Fruit fly (Drosophila melanogaster) whole organism, embryonic: ENCODE results near the gene CG3651.

Experiments
- CG18619 ChIP-seq: fragments of 200-800 bp; sonication (Bioruptor generic); optimal IDR thresholded peaks from 3 replicates; lab custom pipeline; 2017; ENCODE audit warnings: missing biosample characterization, mild to moderate bottlenecking, missing genetic modification characterization
- CG2199 ChIP-seq: fragments of 200-800 bp; sonication (Bioruptor generic); IDR thresholded peaks from 3 replicates; pipeline ENCODE4 v1.3.6; 2022; ENCODE audit warnings: missing biosample characterization, missing genetic modification characterization
- Hr39 ChIP-seq: fragments of >200 bp; optimal IDR thresholded peaks from 2 replicates; lab custom pipeline; 2017
- Max ChIP-seq: fragments of 200-800 bp; sonication (Bioruptor generic); optimal IDR thresholded peaks from 2 replicates; lab custom pipeline; 2016; ENCODE audit warnings: missing biosample characterization, mild to moderate bottlenecking, missing genetic modification characterization
- Scr ChIP-seq: fragments of 200-800 bp; sonication (Bioruptor generic); IDR thresholded peaks from 2 replicates; pipeline ENCODE4 v1.3.6; 2022; ENCODE audit warnings: missing biosample characterization, missing genetic modification characterization; ENCODE audit not compliant: partially characterized antibody
- fd96Cb ChIP-seq: fragments of 200-800 bp; sonication (Bioruptor generic); optimal IDR thresholded peaks from 2 replicates; lab custom pipeline; 2018; ENCODE audit warnings: missing biosample characterization, mild to moderate bottlenecking, missing genetic modification characterization, moderate library complexity
- gsb ChIP-seq: fragments of 200-800 bp; sonication (Bioruptor generic); IDR thresholded peaks from 2 replicates; pipeline ENCODE4 v1.3.6; 2022; ENCODE audit warnings: missing biosample characterization, missing genetic modification characterization
- nau ChIP-seq: fragments of 200-800 bp; sonication (Bioruptor generic); optimal IDR thresholded peaks from 3 replicates; lab custom pipeline; 2017; ENCODE audit warnings: missing biosample characterization, mild to moderate bottlenecking, missing genetic modification characterization, missing genetic modification reagents
- oc ChIP-seq: fragments of 200-800 bp; sonication (Bioruptor generic); optimal IDR thresholded peaks from 2 replicates; lab custom pipeline; 2018; ENCODE audit warnings: missing biosample characterization, mild to moderate bottlenecking, missing genetic modification characterization, moderate library complexity
- prd ChIP-seq, 3 experiments: fragments of >200 bp in 2 of 3; fragments of 200-800 bp in 1 of 3; sonication (Bioruptor generic) in 1 of 3; optimal IDR thresholded peaks in 2 of 3; IDR thresholded peaks in 1 of 3; 2 replicates in 2 of 3; 3 replicates in 1 of 3; pipeline versions ENCODE4 v1.3.6 to Lab custom; 2017 to 2022; ENCODE audit warnings: missing biosample characterization in 1 of 3, missing genetic modification characterization in 1 of 3
- ttk ChIP-seq: fragments of 200-800 bp; sonication (Bioruptor generic); IDR thresholded peaks from 2 replicates; pipeline ENCODE4 v2.1.2; 2022; ENCODE audit warnings: missing biosample characterization, missing genetic modification characterization

DNA sequence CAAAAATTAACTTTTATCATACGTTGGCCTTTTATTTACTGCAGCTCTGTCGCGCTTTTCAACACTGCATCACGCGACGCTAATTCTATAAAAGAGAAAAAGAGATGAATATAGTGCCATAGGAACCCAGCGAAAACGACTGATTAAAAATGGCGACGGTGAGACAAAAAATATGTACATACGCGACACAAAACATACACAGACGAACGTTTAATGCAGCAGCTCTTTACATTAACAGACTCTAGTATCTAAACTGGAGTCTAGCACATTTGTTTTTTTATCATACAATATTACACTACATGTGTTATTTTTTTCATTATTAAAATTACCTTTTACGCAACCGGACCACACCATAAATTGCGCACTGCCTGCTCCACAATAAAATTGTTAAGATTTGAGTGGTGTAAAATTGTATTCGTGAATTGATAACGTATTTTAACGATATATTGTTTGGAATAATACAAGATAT is 47.5 kb downstream of the CG3651 start:
- no peak for TF ChIP-seq Max (GFP tag; lab: Kevin White, UChicago)
- TF ChIP-seq oc (tag; lab: Kevin White, UChicago) = no peak
- TF ChIP-seq CG18619 (GFP tag; lab: Kevin White, UChicago) = peak; percentile 2
- no peak for TF ChIP-seq fd96Cb
- TF ChIP-seq nau = no peak
- TF ChIP-seq Hr39 (lab: Kevin White, UChicago) = no peak
- no peak for TF ChIP-seq Scr (GFP tag; lab: Robert Waterston, UW)
- TF ChIP-seq CG2199 (GFP tag; lab: Robert Waterston, UW) = no peak
- TF ChIP-seq ttk (GFP tag; lab: Robert Waterston, UW) = no peak
- TF ChIP-seq prd (optimal IDR thresholded peaks at IDR 0.05; lab: Kevin White, UChicago) = no peak
- no peak for TF ChIP-seq prd (GFP tag; IDR thresholded peaks at IDR 0.05; lab: Robert Waterston, UW)
- TF ChIP-seq gsb (GFP tag; lab: Robert Waterston, UW) = no peak
